Worm (Caenorhabditis elegans) whole organism, L3 larva: ENCODE measurements around the gene lin-3.

Experiments used
- ceh-28 ChIP-seq: fragments of 150-350 bp; optimal IDR thresholded peaks from 2 replicates; lab custom pipeline; 2014; ENCODE audit warnings: missing biosample characterization, missing genetic modification reagents, missing genetic modification characterization
- elt-2 ChIP-seq: sonication (generic microtip); optimal IDR thresholded peaks from 2 replicates; lab custom pipeline; 2016; ENCODE audit warnings: missing genetic modification reagents, mild to moderate bottlenecking, missing genetic modification characterization, missing compliant biosample characterization
- nhr-12 ChIP-seq: fragments of 150-350 bp; optimal IDR thresholded peaks from 2 replicates; lab custom pipeline; 2014; ENCODE audit warnings: missing biosample characterization, missing genetic modification characterization
- pha-4 ChIP-seq: fragments of 150-350 bp; optimal IDR thresholded peaks from 2 replicates; lab custom pipeline; 2014; ENCODE audit warnings: missing biosample characterization, missing genetic modification reagents, missing genetic modification characterization
- unc-62 ChIP-seq: fragments of 150-350 bp; sonication (generic microtip); optimal IDR thresholded peaks from 4 replicates; lab custom pipeline; 2014; ENCODE audit warnings: missing biosample characterization, missing genetic modification reagents, missing genetic modification characterization
- ztf-11 ChIP-seq: fragments of 150-350 bp; optimal IDR thresholded peaks from 2 replicates; lab custom pipeline; 2014; ENCODE audit warnings: missing biosample characterization, missing genetic modification characterization

- TF ChIP-seq nhr-12 (tag; lab: Kevin White, UChicago) (no peak), pha-4 (tag; lab: Kevin White, UChicago) (no peak), elt-2 (tag; lab: Kevin White, UChicago) (no peak), ztf-11 (no peak), unc-62 (GFP tag; lab: Kevin White, UChicago) (no peak), ceh-28 (no peak)
Measured at ce11 chrIV:11044377-11044776, 9.7 kb upstream of the lin-3 start.
